6 fruit fly cellular contexts compared by ENCODE assay signal in genomic region chr3R:20735405-20735804, dm6.
TF ChIP-seq lines count a peak whose summit lies in the region.

Gene Cdk2, plus strand, starts transcription at chr3R:20735623.

- TF ChIP-seq CTCF in S2 (optimal IDR thresholded peaks at IDR 0.05; lab: Kevin White, UChicago), result peak; percentile 45 to 61
- TF ChIP-seq CTCF in whole organism, embryonic (GFP tag; optimal IDR thresholded peaks at IDR 0.05; lab: Kevin White, UChicago), result peak; percentile 82

TF ChIP-seq in whole organism, adult, 20 proteins besides CTCF, POLR2A, EP300 and RAD21:
- TF ChIP-seq bab1 (GFP tag; optimal IDR thresholded peaks at IDR 0.05; lab: Kevin White, UChicago) (peak; percentile 34), Hr96 (GFP tag; optimal IDR thresholded peaks at IDR 0.05; lab: Kevin White, UChicago) (no peak), tj (GFP tag; optimal IDR thresholded peaks at IDR 0.05; lab: Kevin White, UChicago) (no peak), CG33017 (tag; optimal IDR thresholded peaks at IDR 0.05; lab: Kevin White, UChicago) (no peak), Crg-1 (GFP tag; optimal IDR thresholded peaks at IDR 0.05; lab: Kevin White, UChicago) (no peak)

TF ChIP-seq in whole organism, embryonic, 481 proteins besides CTCF, POLR2A, EP300 and RAD21 (continues in another document):
- TF ChIP-seq ken (GFP tag; IDR thresholded peaks at IDR 0.05; lab: Robert Waterston, UW) (no peak), peb (GFP tag; IDR thresholded peaks at IDR 0.05; lab: Robert Waterston, UW) (no peak), CG10267 (tag; optimal IDR thresholded peaks at IDR 0.05; lab: Kevin White, UChicago) (no peak), bcd (GFP tag; optimal IDR thresholded peaks at IDR 0.05; lab: Kevin White, UChicago) (no peak), vvl (GFP tag; IDR thresholded peaks at IDR 0.05; lab: Robert Waterston, UW) (peak; percentile 66), Six4 (GFP tag; optimal IDR thresholded peaks at IDR 0.05; lab: Kevin White, UChicago) (no peak), Ada2b (GFP tag; IDR thresholded peaks at IDR 0.05; lab: Robert Waterston, UW) (no peak; the same call in 1 of the 2 replicates), CG4707 (GFP tag; optimal IDR thresholded peaks at IDR 0.05; lab: Kevin White, UChicago) (no peak), HLH4C (GFP tag; IDR thresholded peaks at IDR 0.05; lab: Robert Waterston, UW; ENCODE audit: partially characterized antibody) (peak; percentile 85), sob (GFP tag; IDR thresholded peaks at IDR 0.05; lab: Robert Waterston, UW) (peak; percentile 33; the same call in 1 of the 2 replicates), Rfx (GFP tag; IDR thresholded peaks at IDR 0.05; lab: Robert Waterston, UW) (peak; percentile 46; the same call in 1 of the 2 replicates), CG18599 (GFP tag; optimal IDR thresholded peaks at IDR 0.05; lab: Kevin White, UChicago) (no peak), Nf-YC (tag; optimal IDR thresholded peaks at IDR 0.05; lab: Kevin White, UChicago) (no peak), CG2202 (tag; optimal IDR thresholded peaks at IDR 0.05; lab: Kevin White, UChicago) (no peak), CG6813 (GFP tag; optimal IDR thresholded peaks at IDR 0.05; lab: Kevin White, UChicago) (no peak), CG2116 (GFP tag; optimal IDR thresholded peaks at IDR 0.05; lab: Kevin White, UChicago) (peak; percentile 82), inv (GFP tag; IDR thresholded peaks at IDR 0.05; lab: Robert Waterston, UW; ENCODE audit: partially characterized antibody) (peak; percentile 88), CG15073 (GFP tag; optimal IDR thresholded peaks at IDR 0.05; lab: Kevin White, UChicago) (no peak), h (optimal IDR thresholded peaks at IDR 0.05; lab: Kevin White, UChicago) (no peak), sr (GFP tag; IDR thresholded peaks at IDR 0.05; lab: Robert Waterston, UW) (no peak), unpg (GFP tag; optimal IDR thresholded peaks at IDR 0.05; lab: Kevin White, UChicago) (no peak)

TF ChIP-seq in whole organism, prepupa, 60 proteins besides CTCF, POLR2A, EP300 and RAD21:
- TF ChIP-seq CG10669 (GFP tag; optimal IDR thresholded peaks at IDR 0.05; lab: Kevin White, UChicago), result no peak
- TF ChIP-seq CG1621 (tag; optimal IDR thresholded peaks at IDR 0.05; lab: Kevin White, UChicago), result no peak
- TF ChIP-seq CG11294 (GFP tag; IDR thresholded peaks at IDR 0.05; lab: Robert Waterston, UW), result no peak
- peak; percentile 59 for TF ChIP-seq CG3032 (tag; optimal IDR thresholded peaks at IDR 0.05; lab: Kevin White, UChicago)
- TF ChIP-seq eg (GFP tag; IDR thresholded peaks at IDR 0.05; lab: Robert Waterston, UW), result 0 out of 3 replicates have a peak, but pooled peaks have one; percentile 8
- TF ChIP-seq lz (GFP tag; optimal IDR thresholded peaks at IDR 0.05; lab: Kevin White, UChicago), result peak; percentile 22
- TF ChIP-seq Eip75B (GFP tag; optimal IDR thresholded peaks at IDR 0.05; lab: Kevin White, UChicago), result no peak
- TF ChIP-seq vri (GFP tag; optimal IDR thresholded peaks at IDR 0.05; lab: Kevin White, UChicago), result no peak
- TF ChIP-seq Hr39 (GFP tag; optimal IDR thresholded peaks at IDR 0.05; lab: Kevin White, UChicago), result no peak
- TF ChIP-seq achi (GFP tag; optimal IDR thresholded peaks at IDR 0.05; lab: Kevin White, UChicago), result peak; percentile 34
- no peak for TF ChIP-seq Met (GFP tag; optimal IDR thresholded peaks at IDR 0.05; lab: Kevin White, UChicago)
- no peak for TF ChIP-seq CG11902 (GFP tag; optimal IDR thresholded peaks at IDR 0.05; lab: Kevin White, UChicago)
- peak; percentile 7 for TF ChIP-seq dsx (GFP tag; optimal IDR thresholded peaks at IDR 0.05; lab: Kevin White, UChicago; ENCODE audit: poor library complexity, severe bottlenecking)
- TF ChIP-seq cyc (GFP tag; optimal IDR thresholded peaks at IDR 0.05; lab: Kevin White, UChicago), result no peak
- TF ChIP-seq Gug (GFP tag; IDR thresholded peaks at IDR 0.05; lab: Robert Waterston, UW), result no peak

TF ChIP-seq in whole organism, pupa, 21 proteins besides CTCF, POLR2A, EP300 and RAD21:
- no peak for TF ChIP-seq CG9948 (tag; optimal IDR thresholded peaks at IDR 0.05; lab: Kevin White, UChicago)
- TF ChIP-seq CG4496 (GFP tag; IDR thresholded peaks at IDR 0.05; lab: Robert Waterston, UW), result peak; percentile 49; the same call in 2 of the 3 replicates
- no peak for TF ChIP-seq Ets98B (GFP tag; IDR thresholded peaks at IDR 0.05; lab: Robert Waterston, UW)

TF ChIP-seq in whole organism, wandering third instar larva, 38 proteins besides CTCF, POLR2A, EP300 and RAD21:
- TF ChIP-seq Hr83 (GFP tag; optimal IDR thresholded peaks at IDR 0.05; lab: Kevin White, UChicago; ENCODE audit: poor library complexity, severe bottlenecking) (peak; percentile 53), HLH106 (tag; optimal IDR thresholded peaks at IDR 0.05; lab: Kevin White, UChicago) (peak; percentile 1), Hnf4 (GFP tag; optimal IDR thresholded peaks at IDR 0.05; lab: Kevin White, UChicago) (no peak), foxo (GFP tag; optimal IDR thresholded peaks at IDR 0.05; lab: Kevin White, UChicago) (peak in 1 of 2 experiments; percentile 21), tai (GFP tag; optimal IDR thresholded peaks at IDR 0.05; lab: Kevin White, UChicago) (peak; percentile 10), fru (GFP tag; optimal IDR thresholded peaks at IDR 0.05; lab: Kevin White, UChicago) (no peak)
